Worm (Caenorhabditis elegans) whole organism, L1 larva: Measurements from ENCODE around the gene bath-31.

Experiments
- C34B4.2 ChIP-seq: sonication (generic microtip); optimal IDR thresholded peaks from 2 replicates; lab custom pipeline; 2017; ENCODE audit warnings: mild to moderate bottlenecking, missing genetic modification characterization, missing compliant biosample characterization
- aly-2 ChIP-seq: fragments of 150-350 bp; optimal IDR thresholded peaks from 2 replicates; lab custom pipeline; 2014; ENCODE audit warnings: missing biosample characterization, missing genetic modification characterization
- ceh-82 ChIP-seq, 3 experiments: fragments of 150-350 bp in 1 of 3; sonication (generic microtip) in 2 of 3; optimal IDR thresholded peaks; 2 replicates each; lab custom pipeline; 2014 to 2017; ENCODE audit warnings: missing biosample characterization in 3 of 3, missing genetic modification characterization in 3 of 3
- elt-3 ChIP-seq, 6 experiments: fragments of 150-350 bp in 1 of 6; sonication (generic microtip); optimal IDR thresholded peaks; 2 replicates each; lab custom pipeline; 2017 to 2018; ENCODE audit warnings: missing biosample characterization in 6 of 6, missing genetic modification characterization in 6 of 6, inconsistent platforms in 1 of 6
- fkh-10 ChIP-seq: sonication (generic microtip); optimal IDR thresholded peaks from 2 replicates; lab custom pipeline; 2017; ENCODE audit warnings: missing biosample characterization, missing genetic modification reagents, missing genetic modification characterization
- fos-1 ChIP-seq: fragments of 150-350 bp; optimal IDR thresholded peaks from 2 replicates; lab custom pipeline; 2014; ENCODE audit warnings: missing biosample characterization, missing genetic modification characterization
- lin-13 ChIP-seq: fragments of 150-350 bp; optimal IDR thresholded peaks from 2 replicates; lab custom pipeline; 2014; ENCODE audit warnings: missing biosample characterization, missing genetic modification reagents, missing genetic modification characterization
- mep-1 ChIP-seq: fragments of 150-350 bp; optimal IDR thresholded peaks from 2 replicates; lab custom pipeline; 2014; ENCODE audit warnings: missing biosample characterization, missing genetic modification characterization
- nhr-11 ChIP-seq: fragments of 150-350 bp; optimal IDR thresholded peaks from 2 replicates; lab custom pipeline; 2014; ENCODE audit warnings: missing biosample characterization, missing genetic modification characterization
- nhr-71 ChIP-seq: sonication (generic microtip); optimal IDR thresholded peaks from 2 replicates; lab custom pipeline; 2016; ENCODE audit warnings: mild to moderate bottlenecking, missing genetic modification characterization, moderate library complexity, missing compliant biosample characterization
- nhr-77 ChIP-seq: fragments of 150-350 bp; optimal IDR thresholded peaks from 2 replicates; lab custom pipeline; 2014; ENCODE audit warnings: missing biosample characterization, missing genetic modification characterization
- zag-1 ChIP-seq: fragments of 150-350 bp; optimal IDR thresholded peaks from 2 replicates; lab custom pipeline; 2014; ENCODE audit warnings: missing biosample characterization, missing genetic modification characterization
- zip-4 ChIP-seq: fragments of 200-800 bp; sonication (Bioruptor generic); optimal IDR thresholded peaks from 2 replicates; lab custom pipeline; 2018; ENCODE audit warnings: mild to moderate bottlenecking, missing genetic modification characterization, moderate library complexity, missing compliant biosample characterization
- ztf-4 ChIP-seq: fragments of 150-350 bp; optimal IDR thresholded peaks from 2 replicates; lab custom pipeline; 2014; ENCODE audit warnings: missing biosample characterization, missing genetic modification characterization

DNA sequence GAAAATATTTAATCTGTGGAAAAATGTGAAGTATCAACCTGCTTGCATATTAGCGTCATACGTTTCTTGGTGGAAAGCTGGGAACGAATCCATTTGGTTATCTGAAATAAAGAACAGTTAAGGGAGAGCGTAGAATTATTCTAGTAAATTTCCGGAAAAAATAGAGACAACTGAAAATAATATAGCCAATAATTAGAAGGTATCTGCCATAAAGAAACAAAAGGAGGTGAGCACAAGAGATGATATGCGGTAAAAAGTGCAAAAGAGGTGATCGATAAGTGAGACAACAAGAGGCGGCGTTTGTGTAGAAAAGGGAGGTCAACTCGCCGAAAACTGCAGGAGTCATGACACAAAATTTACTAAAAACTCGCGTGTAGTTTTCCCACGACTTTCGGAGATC lies 47.7 kb downstream of the bath-31 start, which contains the start of gene T24E12.11:
- TF ChIP-seq zag-1 (tag; lab: Kevin White, UChicago): no peak
- TF ChIP-seq elt-3 (tag; optimal IDR thresholded peaks at IDR 0.05; lab: Kevin White, UChicago): no peak
- TF ChIP-seq lin-13 (GFP tag; lab: Kevin White, UChicago): no peak
- no peak for TF ChIP-seq fkh-10 (GFP tag; lab: Kevin White, UChicago)
- no peak for TF ChIP-seq nhr-71 (tag; lab: Kevin White, UChicago)
- TF ChIP-seq ztf-4 (tag; lab: Kevin White, UChicago): no peak
- no peak for TF ChIP-seq nhr-77 (tag; lab: Kevin White, UChicago)
- TF ChIP-seq ceh-82 (tag; optimal IDR thresholded peaks at IDR 0.05; lab: Kevin White, UChicago): no peak
- no peak for TF ChIP-seq aly-2
- TF ChIP-seq mep-1 (tag; lab: Kevin White, UChicago): no peak
- no peak for TF ChIP-seq C34B4.2
- TF ChIP-seq zip-4 (GFP tag; lab: Kevin White, UChicago): no peak
- TF ChIP-seq nhr-11 (tag; lab: Kevin White, UChicago): no peak
- no peak for TF ChIP-seq fos-1
